Fruit fly (Drosophila melanogaster) whole organism, pupa: ENCODE results near the gene Nagk.
A peak's percentile ranks its signal among the peaks of the same experiment; 100 is the strongest.

Experiments
- CG10348 ChIP-seq: fragments of 200-800 bp; sonication (Bioruptor generic); IDR thresholded peaks from 2 replicates; pipeline ENCODE4 v1.3.6; 2022; ENCODE audit warnings: missing biosample characterization, missing genetic modification characterization
- CG12605 ChIP-seq: fragments of 200-800 bp; sonication (Bioruptor generic); IDR thresholded peaks from 2 replicates; pipeline ENCODE4 v1.3.6; 2022; ENCODE audit warnings: missing biosample characterization, missing genetic modification characterization
- CG15710 ChIP-seq: fragments of 200-800 bp; sonication (Bioruptor generic); optimal IDR thresholded peaks from 2 replicates; lab custom pipeline; 2018; ENCODE audit warnings: missing biosample characterization, mild to moderate bottlenecking, missing genetic modification characterization, moderate library complexity
- CG17806 ChIP-seq: fragments of 200-800 bp; sonication (Bioruptor generic); optimal IDR thresholded peaks from 2 replicates; lab custom pipeline; 2018; ENCODE audit warnings: missing biosample characterization, mild to moderate bottlenecking, missing genetic modification characterization, moderate library complexity
- CG32121 ChIP-seq: fragments of 200-800 bp; sonication (Bioruptor generic); IDR thresholded peaks from 2 replicates; pipeline ENCODE4 v1.3.6; 2022; ENCODE audit warnings: missing biosample characterization, missing genetic modification characterization
- CG4496 ChIP-seq: fragments of 200-800 bp; sonication (Bioruptor generic); IDR thresholded peaks from 3 replicates; pipeline ENCODE4 v1.3.6; 2022; ENCODE audit warnings: missing biosample characterization, missing genetic modification characterization
- CG8159 ChIP-seq: fragments of 200-800 bp; sonication (Bioruptor generic); optimal IDR thresholded peaks from 3 replicates; lab custom pipeline; 2018; ENCODE audit warnings: missing biosample characterization, mild to moderate bottlenecking, missing genetic modification characterization, moderate library complexity
- CG8301 ChIP-seq: fragments of 200-800 bp; sonication (Bioruptor generic); optimal IDR thresholded peaks from 2 replicates; lab custom pipeline; 2018; ENCODE audit warnings: missing biosample characterization, mild to moderate bottlenecking, missing genetic modification characterization
- EcR ChIP-seq: fragments of 200-800 bp; sonication (Bioruptor generic); optimal IDR thresholded peaks from 3 replicates; lab custom pipeline; 2019; ENCODE audit warnings: missing biosample characterization, missing genetic modification characterization, mild to moderate bottlenecking, moderate library complexity, missing genetic modification reagents
- Pif1A ChIP-seq: fragments of 200-800 bp; sonication (Bioruptor generic); optimal IDR thresholded peaks from 3 replicates; lab custom pipeline; 2016; ENCODE audit warnings: missing biosample characterization, missing genetic modification characterization
- gl ChIP-seq: fragments of 200-800 bp; sonication (Bioruptor generic); optimal IDR thresholded peaks from 2 replicates; lab custom pipeline; 2018; ENCODE audit warnings: missing biosample characterization, mild to moderate bottlenecking, missing genetic modification characterization
- rn ChIP-seq: fragments of 200-800 bp; sonication (Bioruptor generic); IDR thresholded peaks from 2 replicates; pipeline ENCODE4 v1.3.6; 2022; ENCODE audit warnings: missing biosample characterization, missing genetic modification characterization

dm6 chr3R:15293005-15293877 is 49.8 kb downstream of the Nagk start:
- no peak for TF ChIP-seq CG17806 (tag; lab: Kevin White, UChicago)
- TF ChIP-seq CG12605 = 0 out of 2 replicates have a peak, but pooled peaks have one; percentile 31
- no peak for TF ChIP-seq CG15710 (tag; lab: Kevin White, UChicago)
- no peak for TF ChIP-seq CG10348 (GFP tag; lab: Robert Waterston, UW)
- no peak for TF ChIP-seq CG8301 (tag; lab: Kevin White, UChicago)
- no peak for TF ChIP-seq EcR (GFP tag; lab: Kevin White, UChicago)
- no peak for TF ChIP-seq CG8159 (tag; lab: Kevin White, UChicago)
- TF ChIP-seq CG32121 = no peak
- no peak for TF ChIP-seq gl (tag; lab: Kevin White, UChicago)
- TF ChIP-seq CG4496 = no peak
- TF ChIP-seq Pif1A = peak; percentile 29
- TF ChIP-seq rn (GFP tag; lab: Robert Waterston, UW) = no peak
